Fruit fly (Drosophila melanogaster): Measurements from ENCODE around the gene dop.

DNA sequence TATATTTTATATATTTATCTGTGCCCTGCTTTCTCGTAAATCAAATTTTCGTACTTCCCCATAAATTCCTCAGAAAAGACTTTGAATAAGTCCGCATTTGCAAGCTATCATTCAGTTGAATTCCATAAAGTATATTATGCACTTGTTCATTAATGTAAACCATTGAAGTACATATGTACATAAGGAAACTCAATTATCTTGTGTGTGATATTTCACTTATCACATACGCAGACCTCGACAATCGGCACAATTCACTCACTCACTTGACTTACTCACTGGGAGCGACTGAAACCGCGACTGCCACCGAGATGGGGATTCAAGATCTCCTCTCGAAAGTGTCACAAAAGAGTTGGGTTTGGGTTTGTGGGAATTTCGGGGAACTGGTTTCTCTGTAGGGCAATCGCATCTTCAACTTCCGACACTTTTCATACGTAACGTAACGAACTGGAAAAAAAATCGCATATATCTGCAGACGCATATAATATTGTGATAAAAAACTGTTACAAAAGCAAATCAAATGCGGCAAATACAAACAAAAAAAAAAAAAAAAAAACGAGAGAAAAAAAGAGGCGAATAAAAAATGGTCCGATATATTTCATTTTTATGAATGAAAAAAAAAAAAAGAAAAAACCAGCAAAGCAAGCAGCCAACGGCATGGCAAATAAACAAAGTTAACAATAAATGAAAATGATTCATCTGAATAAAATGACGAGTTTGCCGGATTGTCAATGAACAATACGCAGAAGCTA lies 31.4 kb downstream of the dop start:
- TF ChIP-seq br (GFP tag; optimal IDR thresholded peaks at IDR 0.05) = no peak
- no peak for TF ChIP-seq sage (GFP tag; optimal IDR thresholded peaks at IDR 0.05)
